Fruit fly (Drosophila melanogaster): ENCODE measurements around the gene Rph.
A peak's percentile ranks its signal among the peaks of the same experiment; 100 is the strongest.

The Rph gene

dm6 chrX:10741754-10742577 is 15.5 kb downstream of the Rph start:
- no peak for TF ChIP-seq Dll (optimal IDR thresholded peaks at IDR 0.05)
- TF ChIP-seq EcR (GFP tag; optimal IDR thresholded peaks at IDR 0.05), result peak in 1 of 2 experiments; percentile 59

DNA sequence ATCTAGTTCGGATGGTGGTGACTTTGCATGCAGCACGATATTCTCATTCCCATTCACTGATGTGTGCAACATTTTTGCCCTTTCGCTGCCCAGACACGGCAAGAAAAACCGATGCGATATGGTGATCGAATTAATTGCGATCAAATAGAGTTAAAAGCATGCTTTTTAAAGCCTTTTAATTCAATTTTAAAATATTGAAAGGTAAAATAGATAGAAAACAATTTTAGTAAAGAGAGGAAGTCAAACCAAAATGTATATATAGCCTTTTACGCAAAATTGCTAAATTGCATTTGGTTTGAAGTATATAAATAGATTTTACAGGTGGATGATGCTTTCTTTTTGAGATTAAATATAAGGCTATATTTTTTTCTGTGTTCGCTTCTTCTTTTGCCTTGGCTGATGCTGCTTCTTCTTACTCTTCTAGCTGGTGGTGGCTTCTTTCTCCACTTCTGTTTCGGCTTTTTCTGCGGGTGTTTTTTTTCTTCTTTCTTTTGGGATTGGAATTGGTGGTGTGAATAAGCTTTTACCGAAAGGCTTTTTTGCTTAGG is 16.4 kb downstream of the Rph start:
- no peak for TF ChIP-seq psq (optimal IDR thresholded peaks at IDR 0.05)
- no peak for TF ChIP-seq Dll (optimal IDR thresholded peaks at IDR 0.05)
- no peak for TF ChIP-seq EcR (GFP tag; optimal IDR thresholded peaks at IDR 0.05)
- no peak for TF ChIP-seq pan (optimal IDR thresholded peaks at IDR 0.05)
- TF ChIP-seq usp (GFP tag; optimal IDR thresholded peaks at IDR 0.05), result no peak
- TF ChIP-seq CG8478 (optimal IDR thresholded peaks at IDR 0.05), result no peak

DNA sequence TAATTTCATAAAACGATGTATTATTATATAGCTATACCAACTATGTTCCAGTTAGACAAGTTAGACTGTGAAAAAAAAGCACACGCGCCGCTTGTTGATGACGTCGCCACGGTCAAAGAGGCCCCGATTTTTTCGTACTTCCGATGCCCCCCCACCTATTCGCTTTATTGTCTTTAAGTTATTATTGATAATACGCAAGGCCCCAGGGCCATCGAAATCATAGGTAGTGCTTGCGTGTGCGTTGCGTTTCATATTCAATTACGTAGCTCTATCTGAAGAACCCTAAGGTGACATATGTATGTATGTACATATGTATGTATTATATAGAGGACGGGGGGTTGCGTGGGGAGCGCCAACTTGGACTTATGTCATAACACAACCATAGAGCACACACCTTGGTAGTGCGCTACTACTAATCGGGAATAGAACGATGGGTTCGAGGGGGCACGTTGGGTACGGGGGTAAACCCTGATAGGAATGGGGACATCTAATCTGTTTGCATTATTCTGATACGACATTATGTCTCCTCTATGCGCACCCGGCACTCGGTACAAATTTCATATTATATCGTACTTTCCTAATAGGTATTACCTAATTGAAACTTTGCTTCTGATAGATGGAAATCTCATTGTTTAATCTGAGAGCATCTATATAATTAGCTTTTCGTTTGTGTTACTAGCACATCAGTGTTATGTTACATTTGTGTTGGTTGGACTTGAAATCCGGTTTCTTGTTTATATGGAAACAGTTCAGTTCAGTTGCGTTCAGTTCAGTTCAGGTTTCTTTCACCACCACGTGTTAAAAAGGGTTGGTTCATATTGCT is 17.6 kb downstream of the Rph start:
- TF ChIP-seq Dll (optimal IDR thresholded peaks at IDR 0.05) (no peak), CG8478 (optimal IDR thresholded peaks at IDR 0.05) (no peak), usp (GFP tag; optimal IDR thresholded peaks at IDR 0.05) (no peak), EcR (GFP tag; optimal IDR thresholded peaks at IDR 0.05) (no peak), pan (optimal IDR thresholded peaks at IDR 0.05) (no peak), psq (optimal IDR thresholded peaks at IDR 0.05) (no peak)

dm6 chrX:10738835-10739371 is 18.6 kb downstream of the Rph start:
- TF ChIP-seq pan (optimal IDR thresholded peaks at IDR 0.05) (no peak), Dll (optimal IDR thresholded peaks at IDR 0.05) (peak; percentile 57)

DNA sequence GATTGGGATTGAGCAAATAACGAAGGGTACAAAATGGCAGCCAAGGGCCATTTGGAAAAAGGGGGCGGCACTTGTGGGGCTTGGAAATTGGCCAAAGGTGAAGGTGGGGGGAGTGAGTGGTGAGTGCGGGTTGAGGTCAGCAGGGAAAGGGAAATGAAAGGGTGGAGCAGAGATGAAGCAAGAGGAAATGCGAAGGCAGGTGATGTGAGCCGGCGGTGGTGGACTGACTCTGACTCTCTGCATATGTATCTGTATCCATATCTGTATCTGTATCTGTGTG is 19.4 kb downstream of the Rph start:
- TF ChIP-seq CG8478 (optimal IDR thresholded peaks at IDR 0.05), result no peak
- no peak for TF ChIP-seq pan (optimal IDR thresholded peaks at IDR 0.05)
- TF ChIP-seq Dll (optimal IDR thresholded peaks at IDR 0.05), result peak; percentile 48

DNA sequence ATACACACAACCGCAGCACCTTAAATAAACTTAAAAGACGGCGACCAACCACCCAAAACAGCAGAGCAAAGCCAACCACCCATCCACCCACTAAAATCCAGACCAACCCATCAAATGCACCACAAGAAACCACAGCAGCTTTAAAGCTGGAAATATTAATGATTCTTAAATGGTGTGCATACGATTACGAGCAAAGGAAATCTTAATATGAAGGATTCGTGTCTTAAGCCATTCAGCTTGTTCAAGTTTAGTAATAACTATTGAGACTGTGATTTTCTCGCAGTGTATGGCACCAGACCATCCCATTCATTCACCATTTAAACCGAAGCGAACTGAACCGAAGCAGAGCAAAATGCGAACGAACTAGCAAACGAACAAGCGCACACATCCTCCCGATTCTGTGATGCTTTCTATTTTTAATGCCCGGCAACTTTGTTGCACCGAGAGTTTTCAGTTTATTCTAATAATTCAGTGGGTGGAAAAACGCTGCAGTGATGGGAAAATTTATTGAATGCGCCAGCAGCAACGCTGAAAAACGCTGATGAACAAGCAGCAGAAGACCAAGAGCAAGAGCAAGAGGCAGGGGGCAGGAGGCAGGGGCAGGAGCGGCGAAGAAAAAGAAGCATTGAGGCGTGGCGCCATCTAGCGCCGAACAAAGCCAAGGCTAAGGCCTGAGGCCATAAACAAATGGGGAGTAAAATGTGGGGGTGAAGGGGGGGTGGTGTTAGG is 19.9 kb downstream of the Rph start:
- no peak for TF ChIP-seq pan (optimal IDR thresholded peaks at IDR 0.05)
- TF ChIP-seq psq (optimal IDR thresholded peaks at IDR 0.05), result no peak
- no peak for TF ChIP-seq usp (GFP tag; optimal IDR thresholded peaks at IDR 0.05)
- TF ChIP-seq EcR (GFP tag; optimal IDR thresholded peaks at IDR 0.05), result no peak
- TF ChIP-seq Dll (optimal IDR thresholded peaks at IDR 0.05), result no peak

DNA sequence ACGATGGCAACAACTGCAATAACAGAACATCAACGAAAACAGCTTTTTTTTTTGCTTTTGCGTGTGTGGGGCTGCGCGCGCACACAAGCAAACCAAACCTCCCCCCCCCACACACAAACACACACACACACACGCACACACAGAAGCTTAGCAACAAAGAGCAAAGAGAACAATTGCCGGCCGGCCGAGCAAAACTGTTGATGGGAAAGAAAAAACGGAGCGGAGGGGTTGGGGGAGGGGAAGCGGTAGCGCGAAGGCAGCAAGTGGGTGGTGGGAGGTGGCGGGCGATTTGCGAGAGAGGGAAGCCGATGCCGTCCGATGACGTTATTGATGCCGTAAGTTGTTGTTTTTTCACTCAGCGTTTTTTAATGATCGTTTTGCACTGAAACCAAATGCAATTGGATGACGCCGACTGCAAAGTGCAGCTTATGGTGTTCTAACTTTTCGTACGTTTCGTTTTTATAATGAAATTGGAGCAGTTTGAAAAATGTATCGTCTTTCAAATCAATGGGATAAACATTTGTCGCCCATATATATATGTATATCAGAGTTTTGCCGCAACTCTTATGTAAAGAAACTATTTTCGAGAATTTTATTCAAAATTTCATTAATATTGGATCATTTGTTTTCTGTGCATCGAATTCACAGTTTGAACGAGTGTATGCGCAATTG is 21.6 kb downstream of the Rph start:
- no peak for TF ChIP-seq pan (optimal IDR thresholded peaks at IDR 0.05)
- peak; percentile 64 for TF ChIP-seq Dll (optimal IDR thresholded peaks at IDR 0.05)
- TF ChIP-seq EcR (GFP tag; optimal IDR thresholded peaks at IDR 0.05), result no peak
- no peak for TF ChIP-seq psq (optimal IDR thresholded peaks at IDR 0.05)
- no peak for TF ChIP-seq usp (GFP tag; optimal IDR thresholded peaks at IDR 0.05)
- TF ChIP-seq CG8478 (optimal IDR thresholded peaks at IDR 0.05), result no peak

dm6 chrX:10734763-10735681 is 22.4 kb downstream of the Rph start:
- no peak for TF ChIP-seq pan (optimal IDR thresholded peaks at IDR 0.05)
- TF ChIP-seq usp (GFP tag; optimal IDR thresholded peaks at IDR 0.05), result no peak
- TF ChIP-seq psq (optimal IDR thresholded peaks at IDR 0.05), result no peak
- TF ChIP-seq CG8478 (optimal IDR thresholded peaks at IDR 0.05), result no peak
- no peak for TF ChIP-seq Dll (optimal IDR thresholded peaks at IDR 0.05)
- no peak for TF ChIP-seq EcR (GFP tag; optimal IDR thresholded peaks at IDR 0.05)

DNA sequence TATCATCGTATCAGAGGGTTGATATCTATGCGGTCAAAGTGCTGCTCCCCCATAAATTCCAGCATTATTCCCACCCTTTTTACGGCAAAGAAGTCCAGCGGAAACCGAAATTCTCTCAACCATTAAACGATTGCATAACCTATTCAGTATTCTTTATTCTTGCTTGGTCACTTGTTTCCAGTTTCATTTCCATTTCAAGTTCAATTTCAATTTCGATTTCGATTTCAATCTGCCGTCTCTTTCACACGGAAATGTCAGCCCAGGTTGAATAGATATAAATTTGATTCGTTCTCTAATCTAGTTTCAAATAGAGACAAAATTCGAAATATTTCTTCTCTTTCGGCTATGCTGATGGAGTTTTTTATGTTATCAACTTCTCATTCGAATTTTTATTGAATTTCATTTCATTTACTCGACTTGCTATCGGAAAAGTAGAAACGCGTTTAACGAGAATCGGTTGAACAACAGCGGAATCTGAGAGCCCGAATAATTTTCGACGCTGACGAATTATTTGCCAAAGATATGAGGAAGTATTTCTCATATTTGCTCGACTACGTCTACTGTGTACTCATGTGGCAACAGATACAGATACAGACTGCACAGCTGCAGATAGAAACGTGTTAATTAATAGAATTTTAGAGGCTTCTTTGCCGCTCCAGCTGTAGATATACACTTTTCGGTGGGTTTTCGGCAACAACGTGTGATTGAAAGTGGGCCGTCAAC is 24.6 kb downstream of the Rph start:
- no peak for TF ChIP-seq pan (optimal IDR thresholded peaks at IDR 0.05)
- TF ChIP-seq Dll (optimal IDR thresholded peaks at IDR 0.05), result no peak
- TF ChIP-seq psq (optimal IDR thresholded peaks at IDR 0.05), result no peak

DNA sequence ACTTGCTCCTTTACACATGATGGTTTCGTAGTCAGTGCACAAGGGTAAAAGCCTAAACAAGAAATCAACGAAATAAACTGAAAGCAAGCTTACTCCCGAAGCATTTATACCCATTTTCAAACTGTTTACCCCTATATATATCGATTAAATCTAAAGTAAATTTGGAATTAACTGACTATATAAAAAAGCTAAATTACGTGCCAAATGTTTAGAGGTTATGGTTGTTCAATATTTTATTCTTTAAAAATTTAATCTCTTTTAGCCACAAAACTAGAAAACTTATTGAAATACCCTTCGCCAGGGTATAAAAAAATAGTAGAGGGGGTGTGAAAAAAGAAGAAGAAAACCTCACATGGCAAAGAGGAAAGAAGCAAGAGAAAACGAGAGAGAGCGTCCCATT is 25.7 kb downstream of the Rph start:
- TF ChIP-seq EcR (GFP tag; optimal IDR thresholded peaks at IDR 0.05) (no peak), usp (GFP tag; optimal IDR thresholded peaks at IDR 0.05) (no peak), CG8478 (optimal IDR thresholded peaks at IDR 0.05) (no peak), psq (optimal IDR thresholded peaks at IDR 0.05) (no peak), pan (optimal IDR thresholded peaks at IDR 0.05) (no peak), Dll (optimal IDR thresholded peaks at IDR 0.05) (no peak)
